Worm (Caenorhabditis elegans): ENCODE measurements around the gene fbxa-194.

The fbxa-194 gene

DNA sequence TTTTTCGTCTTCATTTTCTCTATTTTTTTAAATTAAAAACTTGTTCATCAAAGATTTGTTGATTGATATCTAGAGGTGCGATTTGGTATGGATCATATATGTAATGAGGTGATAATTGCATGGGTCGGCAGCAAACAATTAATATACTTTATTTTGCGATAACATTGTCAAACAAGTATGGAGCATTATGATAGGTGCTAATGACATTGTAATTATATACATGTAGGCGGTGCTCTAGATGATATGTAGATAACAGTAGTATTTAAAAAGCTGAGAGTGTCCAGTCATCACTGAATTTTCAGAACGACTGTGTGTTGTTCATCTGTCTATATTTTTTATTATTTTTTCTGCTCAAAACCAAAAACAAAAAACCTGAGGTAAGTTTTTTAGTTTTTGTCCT, 48.2 kb downstream of the fbxa-194 start, which contains the start of gene Y116F11A.1:
TSS of gene Y116F11A.1 (plus strand) at position 301 of the 400 bp plus-strand sequence.
- no peak for TF ChIP-seq aly-2 (tag; optimal IDR thresholded peaks at IDR 0.05)
- no peak for TF ChIP-seq Y75B8A.6 (GFP tag; IDR thresholded peaks at IDR 0.05)
- TF ChIP-seq T20F7.1 (GFP tag; optimal IDR thresholded peaks at IDR 0.05): no peak
- no peak for TF ChIP-seq nhr-10 (tag; optimal IDR thresholded peaks at IDR 0.05)
- TF ChIP-seq egl-27 (tag; optimal IDR thresholded peaks at IDR 0.05): no peak
- no peak for TF ChIP-seq saeg-2 (GFP tag; IDR thresholded peaks at IDR 0.05)

DNA sequence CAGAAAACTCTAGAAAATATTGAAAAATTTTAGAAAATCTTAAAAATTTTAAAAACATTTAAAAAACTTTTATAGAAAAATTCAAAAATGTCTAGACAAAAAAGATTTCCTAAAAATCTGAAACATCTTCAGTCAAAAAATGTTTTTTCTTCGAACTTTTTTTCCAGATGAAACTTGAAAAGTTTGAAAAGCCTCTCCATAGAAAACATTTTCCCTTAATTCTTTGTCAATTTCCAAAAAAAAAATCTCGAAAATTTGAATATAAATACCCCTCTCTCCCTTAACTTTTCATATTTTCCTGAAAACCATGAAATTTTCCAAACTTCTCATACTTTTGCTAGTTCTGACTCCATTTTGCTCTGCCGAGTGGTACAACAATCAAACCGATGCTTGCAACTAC, 49.8 kb downstream of the fbxa-194 start, which contains the start of gene Y116F11A.3:
TSS of gene Y116F11A.3 (plus strand) at position 301 of the 400 bp plus-strand sequence.
- no peak for TF ChIP-seq unc-130 (GFP tag; optimal IDR thresholded peaks at IDR 0.05)
- TF ChIP-seq daf-19 (GFP tag; conservative IDR thresholded peaks at IDR 0.05): no peak
- no peak for TF ChIP-seq dpl-1 (GFP tag; optimal IDR thresholded peaks at IDR 0.05)
- TF ChIP-seq unc-62 (GFP tag; optimal IDR thresholded peaks at IDR 0.05 in 1 of 2): no peak
- no peak for TF ChIP-seq unc-62 (tag; optimal IDR thresholded peaks at IDR 0.05)
- no peak for TF ChIP-seq ceh-32 (tag; optimal IDR thresholded peaks at IDR 0.05; ENCODE audit: poor library complexity)
- TF ChIP-seq ceh-28 (tag; optimal IDR thresholded peaks at IDR 0.05): no peak
- TF ChIP-seq sdz-12 (GFP tag; optimal IDR thresholded peaks at IDR 0.05): no peak
- no peak for TF ChIP-seq vab-7 (GFP tag; IDR thresholded peaks at IDR 0.05)
- TF ChIP-seq Y5F2A.4 (GFP tag; optimal IDR thresholded peaks at IDR 0.05): no peak
- no peak for TF ChIP-seq ces-1 (GFP tag; optimal IDR thresholded peaks at IDR 0.05)
- no peak for TF ChIP-seq nhr-25 (tag; optimal IDR thresholded peaks at IDR 0.05; ENCODE audit: borderline replicate concordance, insufficient read depth)
- no peak for TF ChIP-seq dve-1 (tag; optimal IDR thresholded peaks at IDR 0.05; ENCODE audit: insufficient read depth)
- TF ChIP-seq pqm-1 (tag; optimal IDR thresholded peaks at IDR 0.05): no peak
- no peak for TF ChIP-seq zip-11 (GFP tag; IDR thresholded peaks at IDR 0.05)

DNA sequence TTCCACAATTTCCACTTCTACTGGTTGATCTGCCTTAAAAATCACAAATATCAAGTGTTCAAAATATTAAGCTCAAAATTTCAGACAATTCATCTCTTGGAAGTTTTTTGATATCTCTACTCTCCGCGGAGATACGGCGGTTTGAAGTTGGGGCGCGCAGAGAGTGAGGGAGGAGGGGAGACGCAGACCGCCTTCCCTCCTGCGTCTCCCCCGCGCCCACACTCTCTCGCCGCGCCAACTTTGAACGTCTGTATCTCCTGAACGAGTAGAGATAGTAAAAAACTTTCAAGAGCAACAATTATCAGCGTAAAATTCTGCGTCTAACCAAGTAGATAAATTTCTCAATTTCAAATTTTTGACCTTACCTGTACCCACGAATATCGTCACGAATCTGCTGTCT, 50.5 kb downstream of the fbxa-194 start:
- peak; percentile 9 for TF ChIP-seq lin-13 (GFP tag; optimal IDR thresholded peaks at IDR 0.05)
- TF ChIP-seq T26A8.4 (GFP tag; IDR thresholded peaks at IDR 0.05): no peak
- TF ChIP-seq R02D3.7 (tag; optimal IDR thresholded peaks at IDR 0.05): no peak
- TF ChIP-seq set-16 (GFP tag; IDR thresholded peaks at IDR 0.05): peak; percentile 75
- TF ChIP-seq madf-5 (GFP tag; IDR thresholded peaks at IDR 0.05): no peak
- no peak for TF ChIP-seq ces-1 (GFP tag; optimal IDR thresholded peaks at IDR 0.05)
- no peak for TF ChIP-seq ztf-11 (tag; optimal IDR thresholded peaks at IDR 0.05)
- no peak for TF ChIP-seq snpc-1.2 (GFP tag; IDR thresholded peaks at IDR 0.05)
- no peak for TF ChIP-seq nhr-42 (GFP tag; IDR thresholded peaks at IDR 0.05)
- no peak for TF ChIP-seq Y75B8A.6 (GFP tag; IDR thresholded peaks at IDR 0.05)
- TF ChIP-seq daf-16 (GFP tag; optimal IDR thresholded peaks at IDR 0.05): no peak
- no peak for TF ChIP-seq daf-16 (tag; optimal IDR thresholded peaks at IDR 0.05)
